Worm (Caenorhabditis elegans): ENCODE measurements around the gene srx-8.

srx-8 gene

DNA sequence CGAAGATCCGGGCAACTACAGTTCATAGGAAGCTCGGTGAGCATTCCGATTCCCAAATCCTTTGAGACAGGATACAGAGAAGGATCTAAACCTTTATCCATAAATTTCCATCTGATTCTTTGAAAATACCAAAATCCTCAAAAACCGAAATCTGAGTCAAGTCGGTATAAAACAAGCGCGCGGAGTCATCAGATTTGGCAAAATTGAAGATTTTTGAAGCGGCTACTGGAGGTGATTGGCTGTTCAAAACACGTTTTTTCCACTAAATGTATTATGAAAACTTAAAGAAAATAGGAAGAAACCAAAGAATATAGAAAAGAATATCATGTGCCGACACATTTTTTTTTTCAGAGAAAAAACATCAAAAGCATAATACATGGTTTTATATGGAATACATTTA, 18.7 kb upstream of the srx-8 start, which contains the start of gene C14C6.13:
C14C6.13 (minus strand) TSS at position 101 of the 400 bp plus-strand sequence.
- no peak for TF ChIP-seq W03F9.2 (tag; optimal IDR thresholded peaks at IDR 0.05)
- no peak for TF ChIP-seq dao-5 (tag; optimal IDR thresholded peaks at IDR 0.05)
- no peak for TF ChIP-seq him-1 (tag; optimal IDR thresholded peaks at IDR 0.05)

DNA sequence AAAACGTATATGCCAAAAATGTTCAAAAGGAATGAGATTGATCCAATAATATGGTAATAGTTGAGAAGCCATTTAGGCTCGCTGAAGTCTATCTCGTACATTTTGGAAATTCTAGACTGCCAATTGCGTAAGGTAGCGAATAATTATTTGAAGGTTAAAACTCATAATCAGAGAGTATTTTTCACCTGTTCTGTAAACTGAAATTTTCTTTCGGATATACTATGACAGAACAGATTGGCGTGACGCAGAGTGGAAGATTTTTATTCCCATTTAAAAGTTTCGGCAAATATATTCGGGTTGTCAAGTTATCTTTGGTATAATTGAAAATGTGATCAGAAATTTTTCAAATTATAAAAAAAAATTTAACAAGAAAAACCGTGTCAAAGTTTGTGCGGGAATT, 12.2 kb upstream of the srx-8 start, which contains the start of gene sri-72:
sri-72 (minus strand) TSS at position 101 of the 400 bp plus-strand sequence.
- TF ChIP-seq him-1 (tag; optimal IDR thresholded peaks at IDR 0.05) (no peak), dao-5 (tag; optimal IDR thresholded peaks at IDR 0.05) (no peak), W03F9.2 (tag; optimal IDR thresholded peaks at IDR 0.05) (no peak)

DNA sequence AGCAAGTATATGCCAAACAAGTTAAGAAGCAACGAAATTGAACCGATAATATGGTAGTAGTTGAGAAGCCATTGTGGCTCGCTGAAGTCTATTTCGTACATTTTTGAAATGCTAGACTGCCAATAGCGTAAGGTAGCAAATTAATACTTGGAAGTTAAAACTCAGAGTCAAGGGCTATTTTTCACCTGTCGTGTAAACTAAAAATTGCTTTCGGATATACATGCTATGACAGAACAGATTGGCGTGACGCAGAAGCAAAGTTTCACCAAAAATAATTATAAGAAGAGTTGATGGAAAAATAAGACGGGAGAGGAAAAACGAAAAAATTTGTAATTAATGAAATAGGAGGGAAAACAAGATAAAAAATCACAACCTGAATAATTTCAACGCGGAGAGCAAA, 10.0 kb upstream of the srx-8 start, which contains the start of gene sri-73:
sri-73 (minus strand) TSS at position 101 of the 400 bp plus-strand sequence.
- TF ChIP-seq dao-5 (tag; optimal IDR thresholded peaks at IDR 0.05) (no peak), W03F9.2 (tag; optimal IDR thresholded peaks at IDR 0.05) (no peak), him-1 (tag; optimal IDR thresholded peaks at IDR 0.05) (no peak)

DNA sequence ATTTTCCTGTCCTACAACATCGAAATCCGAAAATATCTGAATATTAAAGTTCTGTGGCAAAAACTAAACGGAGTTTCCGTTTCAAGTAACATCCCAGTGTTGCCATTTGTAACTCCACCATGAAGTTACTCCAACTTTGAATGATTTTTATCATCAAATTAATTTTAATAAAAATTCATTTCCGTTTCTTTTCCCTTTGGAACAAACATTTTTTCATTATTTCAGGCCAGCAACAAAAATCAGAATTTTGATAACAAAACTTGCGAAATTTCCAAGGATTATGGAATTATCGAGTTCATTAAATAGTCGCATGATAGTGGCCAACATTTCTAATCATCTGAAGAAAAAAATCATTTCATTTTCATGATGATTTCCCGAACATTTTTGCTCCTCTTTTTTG, 6.9 kb upstream of the srx-8 start, which contains the start of gene C14C6.2:
C14C6.2 (plus strand) TSS at position 301 of the 400 bp plus-strand sequence.
- TF ChIP-seq dao-5 (tag; optimal IDR thresholded peaks at IDR 0.05) = no peak
- TF ChIP-seq him-1 (tag; optimal IDR thresholded peaks at IDR 0.05) = no peak
- no peak for TF ChIP-seq W03F9.2 (tag; optimal IDR thresholded peaks at IDR 0.05)

DNA sequence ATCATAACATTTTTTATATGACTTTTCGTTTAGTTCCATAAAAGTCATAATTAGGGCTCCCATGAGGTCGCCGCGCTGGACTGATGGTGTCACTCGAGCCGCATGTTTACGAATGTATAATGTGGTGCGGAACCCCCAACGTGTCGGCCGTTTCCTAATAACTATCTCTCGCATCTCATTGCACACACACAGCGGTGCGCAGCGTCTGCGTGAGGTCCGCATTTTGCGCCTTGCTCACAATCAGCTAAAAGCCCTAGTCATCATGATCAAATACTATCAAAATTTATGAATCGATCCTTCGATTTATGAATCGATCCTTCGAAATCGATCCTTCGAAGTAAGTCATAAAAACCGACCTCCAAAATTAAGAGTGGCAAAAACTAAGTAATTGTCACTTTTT, 4.0 kb upstream of the srx-8 start, which contains the start of gene srx-7:
srx-7 (plus strand) TSS at position 256 of the 400 bp plus-strand sequence.
- TF ChIP-seq W03F9.2 (tag; optimal IDR thresholded peaks at IDR 0.05) (no peak), dao-5 (tag; optimal IDR thresholded peaks at IDR 0.05) (no peak), him-1 (tag; optimal IDR thresholded peaks at IDR 0.05) (no peak)

DNA sequence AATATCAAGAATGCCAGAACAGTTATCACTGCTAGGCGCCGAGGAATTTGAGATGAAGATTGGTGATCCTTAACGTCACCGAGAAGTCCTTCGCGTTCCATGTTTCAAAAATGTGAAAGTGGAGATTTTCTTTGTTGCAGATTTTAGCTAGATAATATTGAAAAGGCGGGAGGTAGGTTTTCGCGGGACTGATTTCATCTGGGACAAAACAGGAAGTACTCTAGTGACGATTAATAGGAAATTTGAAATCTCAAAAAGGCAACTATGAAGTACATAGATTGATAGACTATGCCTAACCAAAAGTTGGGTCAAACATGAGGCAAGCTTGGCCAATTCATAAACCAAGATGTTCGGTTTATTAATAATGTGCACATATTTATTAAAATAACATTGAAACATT, 2.9 kb downstream of the srx-8 start, which contains the start of gene C14C6.8:
C14C6.8 (minus strand) TSS at position 101 of the 400 bp plus-strand sequence.
- TF ChIP-seq him-1 (tag; optimal IDR thresholded peaks at IDR 0.05) = no peak
- TF ChIP-seq W03F9.2 (tag; optimal IDR thresholded peaks at IDR 0.05) = no peak
- TF ChIP-seq dao-5 (tag; optimal IDR thresholded peaks at IDR 0.05) = no peak

DNA sequence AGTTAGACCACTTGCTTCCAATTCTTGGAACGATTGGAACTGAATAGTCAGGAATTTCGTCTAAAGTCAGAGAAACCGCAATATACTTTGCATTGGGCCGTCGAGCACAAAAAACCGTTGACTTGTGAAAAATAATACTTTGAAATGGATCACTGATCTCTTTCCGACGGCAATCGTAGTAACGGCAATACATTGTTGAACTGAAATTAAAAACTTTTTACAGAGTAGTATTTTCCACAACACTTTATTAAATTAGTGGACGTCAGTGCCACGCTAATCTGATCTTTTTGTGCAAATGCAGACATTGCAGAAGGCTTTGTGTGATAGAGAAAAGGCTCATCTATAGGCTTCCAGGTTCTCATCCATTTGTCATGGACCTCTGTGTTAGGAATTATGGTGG, 3.5 kb downstream of the srx-8 start:
- TF ChIP-seq dao-5 (tag; optimal IDR thresholded peaks at IDR 0.05) (no peak), W03F9.2 (tag; optimal IDR thresholded peaks at IDR 0.05) (no peak), him-1 (tag; optimal IDR thresholded peaks at IDR 0.05) (no peak)

DNA sequence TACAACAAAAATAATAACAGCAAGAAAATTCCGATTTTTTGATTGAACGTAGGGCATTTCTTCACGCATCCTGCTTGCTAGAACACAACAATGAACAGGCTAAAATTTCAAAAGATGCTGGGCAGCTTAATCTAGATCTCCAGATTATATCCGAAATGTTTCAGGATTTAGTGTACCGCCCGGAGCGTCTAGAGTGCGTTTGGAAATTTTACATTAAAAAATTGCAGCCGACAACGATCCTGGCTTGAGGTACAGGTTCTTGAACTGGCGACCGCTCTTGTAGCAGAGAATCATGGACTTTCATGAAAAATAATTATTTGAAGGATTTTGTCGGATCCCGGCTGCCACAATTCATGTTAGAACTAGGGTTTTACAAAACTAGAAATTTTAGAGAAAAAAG, 8.0 kb downstream of the srx-8 start, which contains the start of gene C14C6.6:
C14C6.6 (minus strand) TSS at position 101 of the 400 bp plus-strand sequence.
- TF ChIP-seq him-1 (tag; optimal IDR thresholded peaks at IDR 0.05) (no peak), W03F9.2 (tag; optimal IDR thresholded peaks at IDR 0.05) (no peak), dao-5 (tag; optimal IDR thresholded peaks at IDR 0.05) (no peak)

DNA sequence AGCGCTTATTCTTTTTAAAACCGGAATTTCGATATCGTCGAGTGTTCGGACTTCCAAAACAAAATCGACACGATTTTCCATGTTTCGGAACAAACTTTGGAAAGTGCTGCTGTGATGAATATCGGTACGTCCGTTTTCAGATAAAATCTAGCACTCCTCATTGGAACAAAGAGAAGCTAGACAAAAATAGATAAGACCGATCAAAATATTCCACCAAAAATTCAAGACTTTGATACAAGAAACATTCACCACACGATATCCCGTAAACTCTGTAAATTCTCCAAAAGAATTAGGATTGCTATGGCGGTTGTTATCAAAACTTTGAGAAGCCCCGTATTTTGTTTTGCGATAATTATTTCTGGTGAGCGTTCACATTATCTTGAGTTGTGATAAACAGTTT, 12.8 kb downstream of the srx-8 start, which contains the start of gene C14C6.3:
C14C6.3 (plus strand) TSS at position 301 of the 400 bp plus-strand sequence.
- no peak for TF ChIP-seq dao-5 (tag; optimal IDR thresholded peaks at IDR 0.05)
- no peak for TF ChIP-seq him-1 (tag; optimal IDR thresholded peaks at IDR 0.05)
- TF ChIP-seq W03F9.2 (tag; optimal IDR thresholded peaks at IDR 0.05) = no peak

DNA sequence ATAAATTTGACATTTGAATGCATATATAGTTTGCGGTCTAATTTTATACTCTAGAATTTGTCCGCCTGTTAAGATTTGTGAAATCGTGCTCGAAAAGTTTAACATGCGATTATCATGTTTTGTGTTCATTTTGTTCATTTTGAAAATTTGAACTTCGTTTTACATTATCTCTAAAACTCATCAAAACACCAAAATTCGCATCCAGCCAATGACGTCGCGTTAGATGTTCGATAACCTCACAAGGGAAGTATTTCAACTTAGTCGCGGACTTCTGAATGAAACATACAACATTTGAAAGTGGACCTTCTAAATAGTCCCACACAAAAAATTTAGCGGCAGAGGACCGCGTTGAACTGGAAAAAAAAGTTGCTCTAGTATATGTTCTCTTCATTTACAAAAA, 14.5 kb downstream of the srx-8 start:
- TF ChIP-seq him-1 (tag; optimal IDR thresholded peaks at IDR 0.05) (no peak), W03F9.2 (tag; optimal IDR thresholded peaks at IDR 0.05) (no peak)

DNA sequence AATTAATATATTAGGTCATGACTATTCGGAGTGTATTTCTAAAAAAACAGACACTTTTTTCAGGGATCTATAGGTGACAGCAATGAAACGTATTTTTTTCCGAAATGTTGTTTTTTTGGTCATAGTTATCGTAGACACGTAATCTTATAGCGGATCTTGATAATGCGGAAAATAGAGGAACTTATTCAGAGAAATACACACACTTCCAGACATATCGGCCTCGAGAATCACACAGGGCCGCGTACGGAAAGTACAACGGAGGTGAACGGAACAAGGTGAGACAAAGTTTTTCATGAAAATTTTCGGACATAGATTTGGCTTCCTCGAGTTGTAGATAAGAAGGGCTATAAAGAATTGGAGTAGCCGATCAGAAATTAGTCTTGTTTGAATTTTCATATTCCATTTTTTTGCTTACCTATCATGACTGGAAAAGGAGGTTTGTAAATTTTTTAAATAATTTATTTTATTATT, 16.9 kb downstream of the srx-8 start, which contains the start of gene nhr-155:
nhr-155 (plus strand) TSS at position 421 of the 471 bp plus-strand sequence.
- no peak for TF ChIP-seq him-1 (tag; optimal IDR thresholded peaks at IDR 0.05)
- no peak for TF ChIP-seq W03F9.2 (tag; optimal IDR thresholded peaks at IDR 0.05)
- no peak for TF ChIP-seq dao-5 (tag; optimal IDR thresholded peaks at IDR 0.05)

DNA sequence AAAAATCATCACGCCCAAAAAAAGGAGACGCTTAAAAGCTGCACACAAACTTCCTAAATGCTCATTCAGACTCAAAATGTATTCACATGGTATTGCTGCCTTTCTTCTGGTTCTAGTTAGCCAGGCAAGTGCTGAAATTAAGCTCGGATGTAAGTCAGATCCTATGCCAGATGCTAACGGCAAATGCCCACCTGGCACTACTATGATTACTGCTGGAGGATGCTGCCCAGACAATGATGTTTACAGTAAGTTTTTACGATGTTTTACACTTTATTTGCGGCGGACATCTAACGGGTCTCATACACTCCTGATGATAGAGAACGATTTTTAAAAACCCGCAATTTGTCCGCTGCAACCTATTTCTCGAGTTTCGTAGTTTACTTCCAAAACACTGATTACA, 19.4 kb downstream of the srx-8 start, which contains the start of gene C14C6.5:
C14C6.5 (plus strand) TSS at position 58 of the 400 bp plus-strand sequence.
- TF ChIP-seq dao-5 (tag; optimal IDR thresholded peaks at IDR 0.05) (no peak), him-1 (tag; optimal IDR thresholded peaks at IDR 0.05) (no peak), W03F9.2 (tag; optimal IDR thresholded peaks at IDR 0.05) (no peak)

DNA sequence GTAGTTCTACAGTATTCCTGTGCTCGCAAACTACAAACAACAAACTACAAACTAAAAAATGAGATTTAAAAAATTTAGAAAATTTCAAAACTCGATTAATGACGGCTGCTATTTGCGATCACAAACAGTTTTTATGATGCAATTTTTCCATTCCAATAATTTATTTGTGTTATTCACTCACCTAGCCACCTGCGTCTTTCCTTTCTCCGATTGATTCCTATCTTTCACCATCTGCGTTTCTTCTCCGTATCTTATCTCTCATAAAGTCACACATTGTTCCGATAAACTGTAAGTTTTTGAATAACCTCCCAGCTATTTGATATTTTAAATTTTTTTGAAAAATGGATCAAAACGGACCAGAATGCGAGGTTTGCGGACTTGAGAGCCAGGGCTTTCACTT, 21.8 kb downstream of the srx-8 start, which contains the start of gene nhr-132:
nhr-132 (plus strand) TSS at position 271 of the 400 bp plus-strand sequence.
- TF ChIP-seq W03F9.2 (tag; optimal IDR thresholded peaks at IDR 0.05) = no peak
- no peak for TF ChIP-seq him-1 (tag; optimal IDR thresholded peaks at IDR 0.05)
- no peak for TF ChIP-seq dao-5 (tag; optimal IDR thresholded peaks at IDR 0.05)

DNA sequence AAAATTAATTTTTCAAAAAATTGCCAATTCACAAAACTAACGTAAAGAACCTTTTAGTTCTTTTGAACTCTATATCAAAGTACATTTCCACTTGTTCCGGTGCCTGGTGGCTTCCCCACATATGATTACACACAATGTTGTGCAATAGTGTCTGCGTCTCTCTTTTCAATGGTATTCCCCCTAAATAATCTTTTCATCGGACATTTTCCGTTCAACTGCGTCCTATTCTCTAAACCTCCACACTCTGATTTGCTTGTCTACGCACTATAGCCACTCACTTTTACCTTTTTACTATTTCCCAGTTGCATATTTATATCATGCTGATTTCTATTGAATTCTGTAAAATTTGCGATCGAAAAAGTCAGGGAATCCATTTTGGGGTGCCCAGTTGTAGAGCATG, 23.9 kb downstream of the srx-8 start, which contains the start of gene nhr-58:
nhr-58 (plus strand) TSS at position 214 of the 400 bp plus-strand sequence.
- no peak for TF ChIP-seq dao-5 (tag; optimal IDR thresholded peaks at IDR 0.05)
- TF ChIP-seq W03F9.2 (tag; optimal IDR thresholded peaks at IDR 0.05) = no peak
- TF ChIP-seq him-1 (tag; optimal IDR thresholded peaks at IDR 0.05) = no peak

Data from whole organism, L4/young adult.